Worm (Caenorhabditis elegans) whole organism, L4 larva: Measurements from ENCODE around the gene cal-7.

Source experiments
- aly-2 ChIP-seq: sonication (generic microtip); optimal IDR thresholded peaks from 2 replicates; lab custom pipeline; 2018; ENCODE audit warnings: missing biosample characterization, missing genetic modification characterization
- daf-19 ChIP-seq: fragments of 200-800 bp; sonication (Bioruptor generic); conservative IDR thresholded peaks from 2 replicates; pipeline ENCODE4 v1.3.6; 2022; ENCODE audit warnings: missing genetic modification characterization, missing compliant biosample characterization
- lsy-2 ChIP-seq, 2 experiments: fragments of 150-350 bp in 1 of 2; sonication (generic microtip) in 1 of 2; optimal IDR thresholded peaks; 2 replicates each; lab custom pipeline; 2014 to 2017; ENCODE audit warnings: missing biosample characterization in 2 of 2, missing genetic modification characterization in 2 of 2

DNA sequence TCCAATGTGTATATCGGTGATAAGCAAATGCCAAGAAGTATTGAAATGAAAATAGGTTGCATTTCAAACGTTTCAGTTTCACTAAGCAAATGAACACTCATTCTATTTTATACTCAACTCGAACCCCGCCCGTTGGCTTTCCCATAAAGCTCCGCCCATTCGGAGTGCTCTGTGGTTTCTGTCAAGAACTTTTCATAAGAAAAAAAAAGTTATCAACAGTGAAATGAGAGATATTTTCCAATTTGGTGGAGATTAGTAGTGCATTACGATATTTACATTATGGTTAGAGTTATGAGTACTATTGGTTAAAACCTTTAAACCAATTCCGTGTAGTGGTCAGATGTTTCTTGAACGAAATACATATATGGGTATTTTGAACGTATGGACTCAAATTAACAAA lies 16.4 kb downstream of the cal-7 start, which contains the start of gene F58E6.4:
- TF ChIP-seq lsy-2 (tag; optimal IDR thresholded peaks at IDR 0.05; lab: Kevin White, UChicago) (no peak), aly-2 (no peak), daf-19 (no peak)
